Fruit fly (Drosophila melanogaster) whole organism, embryonic: ENCODE results near the gene fz3.

Source experiments
- Antp ChIP-seq: fragments of 200-800 bp; sonication (Bioruptor generic); optimal IDR thresholded peaks from 3 replicates; lab custom pipeline; 2016; ENCODE audit warnings: missing biosample characterization, missing genetic modification characterization
- BtbVII ChIP-seq: fragments of 200-800 bp; sonication (Bioruptor generic); optimal IDR thresholded peaks from 3 replicates; lab custom pipeline; 2017; ENCODE audit warnings: missing biosample characterization, mild to moderate bottlenecking, missing genetic modification characterization
- C15 ChIP-seq: fragments of 200-800 bp; sonication (Bioruptor generic); IDR thresholded peaks from 3 replicates; pipeline ENCODE4 v1.3.6; 2022; ENCODE audit warnings: missing biosample characterization, missing genetic modification characterization
- CG10267 ChIP-seq: fragments of 200-800 bp; sonication (Bioruptor generic); optimal IDR thresholded peaks from 2 replicates; lab custom pipeline; 2018; ENCODE audit warnings: missing biosample characterization, mild to moderate bottlenecking, missing genetic modification characterization, moderate library complexity
- CG11456 ChIP-seq: fragments of 200-800 bp; sonication (Bioruptor generic); IDR thresholded peaks from 3 replicates; pipeline ENCODE4 v1.3.6; 2022; ENCODE audit warnings: missing biosample characterization, missing genetic modification characterization
- CG12659 ChIP-seq: fragments of 200-800 bp; sonication (Bioruptor generic); optimal IDR thresholded peaks from 3 replicates; lab custom pipeline; 2017; ENCODE audit warnings: mild to moderate bottlenecking, missing biosample characterization, missing genetic modification reagents, missing genetic modification characterization
- CG12744 ChIP-seq: fragments of 200-800 bp; sonication (Bioruptor generic); optimal IDR thresholded peaks from 2 replicates; lab custom pipeline; 2016; ENCODE audit warnings: missing biosample characterization, missing genetic modification characterization
- CG14965 ChIP-seq: fragments of 200-800 bp; sonication (Bioruptor generic); optimal IDR thresholded peaks from 2 replicates; lab custom pipeline; 2016; ENCODE audit warnings: missing biosample characterization, missing genetic modification characterization, borderline replicate concordance
- CG15601 ChIP-seq: fragments of 200-800 bp; sonication (Bioruptor generic); optimal IDR thresholded peaks from 3 replicates; lab custom pipeline; 2019; ENCODE audit warnings: missing biosample characterization, mild to moderate bottlenecking, missing genetic modification characterization, moderate library complexity
- CG16863 ChIP-seq: fragments of 200-800 bp; sonication (Bioruptor generic); optimal IDR thresholded peaks from 3 replicates; lab custom pipeline; 2016; ENCODE audit warnings: missing biosample characterization, missing genetic modification characterization
- CG2116 ChIP-seq: fragments of 200-800 bp; sonication (Bioruptor generic); optimal IDR thresholded peaks from 3 replicates; lab custom pipeline; 2018; ENCODE audit warnings: missing biosample characterization, mild to moderate bottlenecking, missing genetic modification characterization
- CG2199 ChIP-seq: fragments of 200-800 bp; sonication (Bioruptor generic); IDR thresholded peaks from 3 replicates; pipeline ENCODE4 v1.3.6; 2022; ENCODE audit warnings: missing biosample characterization, missing genetic modification characterization
- CG30020 ChIP-seq: fragments of 200-800 bp; optimal IDR thresholded peaks from 2 replicates; lab custom pipeline; 2019; ENCODE audit warnings: missing biosample characterization, mild to moderate bottlenecking, missing genetic modification characterization, moderate library complexity
- CG32532 ChIP-seq: fragments of 200-800 bp; sonication (Bioruptor generic); IDR thresholded peaks from 2 replicates; pipeline ENCODE4 v1.3.6; 2022; ENCODE audit warnings: missing biosample characterization, missing genetic modification characterization
- CG34376 ChIP-seq: fragments of 200-800 bp; sonication (Bioruptor generic); optimal IDR thresholded peaks from 2 replicates; lab custom pipeline; 2018; ENCODE audit warnings: missing biosample characterization, mild to moderate bottlenecking, missing genetic modification characterization
- CG4707 ChIP-seq: fragments of 200-800 bp; sonication (Bioruptor generic); optimal IDR thresholded peaks from 2 replicates; lab custom pipeline; 2018; ENCODE audit warnings: missing biosample characterization, mild to moderate bottlenecking, missing genetic modification characterization, moderate library complexity
- CG6813 ChIP-seq: fragments of 200-800 bp; sonication (Bioruptor generic); optimal IDR thresholded peaks from 2 replicates; lab custom pipeline; 2017; ENCODE audit warnings: missing biosample characterization, missing genetic modification characterization, mild to moderate bottlenecking, moderate library complexity, missing genetic modification reagents
- CG7745 ChIP-seq: fragments of 200-800 bp; sonication (Bioruptor generic); optimal IDR thresholded peaks from 2 replicates; lab custom pipeline; 2018; ENCODE audit warnings: missing biosample characterization, mild to moderate bottlenecking, missing genetic modification characterization, moderate library complexity
- CG8290 ChIP-seq, 3 experiments: fragments of 200-800 bp; sonication (Bioruptor generic); optimal IDR thresholded peaks; 2 replicates each; lab custom pipeline; 2016 to 2019; ENCODE audit warnings: missing biosample characterization in 3 of 3, missing genetic modification characterization in 3 of 3, mild to moderate bottlenecking in 2 of 3, moderate library complexity in 1 of 3
- CG9797 ChIP-seq: fragments of 200-800 bp; sonication (Bioruptor generic); optimal IDR thresholded peaks from 3 replicates; lab custom pipeline; 2018; ENCODE audit warnings: missing biosample characterization, mild to moderate bottlenecking, missing genetic modification characterization
- Deaf1 ChIP-seq: fragments of 200-800 bp; optimal IDR thresholded peaks from 3 replicates; lab custom pipeline; 2019; ENCODE audit warnings: missing biosample characterization, mild to moderate bottlenecking, missing genetic modification characterization, moderate library complexity
- Dll ChIP-seq: fragments of 200-800 bp; sonication (Bioruptor generic); IDR thresholded peaks from 4 replicates; pipeline ENCODE4 v1.3.6; 2022; ENCODE audit warnings: missing biosample characterization, missing genetic modification characterization; ENCODE audit not compliant: partially characterized antibody
- Dp ChIP-seq: fragments of 200-800 bp; sonication (Bioruptor generic); optimal IDR thresholded peaks from 2 replicates; lab custom pipeline; 2018; ENCODE audit warnings: missing biosample characterization, mild to moderate bottlenecking, missing genetic modification characterization, moderate library complexity
- ERR ChIP-seq: fragments of 200-800 bp; sonication (Bioruptor generic); optimal IDR thresholded peaks from 2 replicates; lab custom pipeline; 2016; ENCODE audit warnings: missing biosample characterization, missing genetic modification characterization
- H15 ChIP-seq: fragments of 200-800 bp; sonication (Bioruptor generic); IDR thresholded peaks from 3 replicates; pipeline ENCODE4 v1.3.6; 2022; ENCODE audit warnings: missing biosample characterization, missing genetic modification characterization
- HLH3B ChIP-seq: fragments of 200-800 bp; sonication (Bioruptor generic); IDR thresholded peaks from 2 replicates; pipeline ENCODE4 v1.3.6; 2022; ENCODE audit warnings: missing biosample characterization, missing genetic modification characterization
- Hmr ChIP-seq: fragments of 200-800 bp; sonication (Bioruptor generic); optimal IDR thresholded peaks from 3 replicates; lab custom pipeline; 2017; ENCODE audit warnings: mild to moderate bottlenecking, missing biosample characterization, missing genetic modification reagents, missing genetic modification characterization
- Med ChIP-seq: fragments of 200-800 bp; sonication (Bioruptor generic); peaks from one replicate; lab custom pipeline; 2016; ENCODE audit warnings: missing biosample characterization, missing genetic modification characterization, mild to moderate bottlenecking, inconsistent platforms, moderate library complexity
- NK7.1 ChIP-seq: fragments of 200-800 bp; sonication (Bioruptor generic); optimal IDR thresholded peaks from 3 replicates; lab custom pipeline; 2016; ENCODE audit warnings: missing biosample characterization, missing genetic modification characterization
- Oaz ChIP-seq: fragments of 200-800 bp; sonication (Bioruptor generic); IDR thresholded peaks from 2 replicates; pipeline ENCODE4 v1.3.6; 2022; ENCODE audit warnings: missing biosample characterization, missing genetic modification characterization
- Opbp ChIP-seq: fragments of 200-800 bp; sonication (Bioruptor generic); IDR thresholded peaks from 3 replicates; pipeline ENCODE4 v1.3.6; 2022; ENCODE audit warnings: missing biosample characterization, missing genetic modification characterization; ENCODE audit not compliant: partially characterized antibody
- Six4 ChIP-seq: fragments of 200-800 bp; sonication (Bioruptor generic); optimal IDR thresholded peaks from 2 replicates; lab custom pipeline; 2016; ENCODE audit warnings: missing biosample characterization, missing genetic modification characterization
- Sry-β ChIP-seq: fragments of 200-800 bp; sonication (Bioruptor generic); optimal IDR thresholded peaks from 2 replicates; lab custom pipeline; 2018; ENCODE audit warnings: missing biosample characterization, mild to moderate bottlenecking, missing genetic modification characterization, moderate library complexity
- Taf1 ChIP-seq: fragments of 200-800 bp; sonication (Bioruptor generic); IDR thresholded peaks from 2 replicates; pipeline ENCODE4 v1.3.6; 2022; ENCODE audit warnings: missing biosample characterization, missing genetic modification characterization
- Tbp ChIP-seq: fragments of >200 bp; optimal IDR thresholded peaks from 2 replicates; lab custom pipeline; 2018; ENCODE audit warnings: missing biosample characterization, missing genetic modification characterization
- YL-1 ChIP-seq: fragments of 200-800 bp; sonication (Bioruptor generic); optimal IDR thresholded peaks from 3 replicates; lab custom pipeline; 2017; ENCODE audit warnings: missing biosample characterization, mild to moderate bottlenecking, missing genetic modification characterization
- ara ChIP-seq: fragments of 200-800 bp; sonication (Bioruptor generic); IDR thresholded peaks from 2 replicates; pipeline ENCODE4 v1.3.6; 2022; ENCODE audit warnings: missing biosample characterization, missing genetic modification characterization
- chm ChIP-seq: fragments of 200-800 bp; sonication (Bioruptor generic); IDR thresholded peaks from 2 replicates; pipeline ENCODE4 v1.3.6; 2022; ENCODE audit warnings: missing biosample characterization, missing genetic modification characterization
- ci ChIP-seq: fragments of 200-800 bp; sonication (Bioruptor generic); IDR thresholded peaks from 3 replicates; pipeline ENCODE4 v1.3.6; 2022; ENCODE audit warnings: missing biosample characterization, missing genetic modification characterization
- en ChIP-seq: fragments of 200-800 bp; sonication (Bioruptor generic); optimal IDR thresholded peaks from 2 replicates; lab custom pipeline; 2016; ENCODE audit warnings: missing biosample characterization, missing genetic modification characterization
- fru ChIP-seq: fragments of >200 bp; optimal IDR thresholded peaks from 2 replicates; lab custom pipeline; 2017
- nom ChIP-seq: fragments of 200-800 bp; sonication (Bioruptor generic); optimal IDR thresholded peaks from 2 replicates; lab custom pipeline; 2017; ENCODE audit warnings: missing biosample characterization, missing genetic modification characterization, mild to moderate bottlenecking, moderate library complexity, missing genetic modification reagents
- oc ChIP-seq: fragments of 200-800 bp; sonication (Bioruptor generic); optimal IDR thresholded peaks from 2 replicates; lab custom pipeline; 2018; ENCODE audit warnings: missing biosample characterization, mild to moderate bottlenecking, missing genetic modification characterization, moderate library complexity
- org-1 ChIP-seq: fragments of 200-800 bp; sonication (Bioruptor generic); optimal IDR thresholded peaks from 2 replicates; lab custom pipeline; 2017; ENCODE audit warnings: missing biosample characterization, missing genetic modification characterization
- peb ChIP-seq: fragments of 200-800 bp; sonication (Bioruptor generic); IDR thresholded peaks from 2 replicates; pipeline ENCODE4 v1.3.6; 2022; ENCODE audit warnings: missing biosample characterization, missing genetic modification characterization
- prd ChIP-seq, 3 experiments: fragments of >200 bp in 2 of 3; fragments of 200-800 bp in 1 of 3; sonication (Bioruptor generic) in 1 of 3; optimal IDR thresholded peaks in 2 of 3; IDR thresholded peaks in 1 of 3; 2 replicates in 2 of 3; 3 replicates in 1 of 3; pipeline versions ENCODE4 v1.3.6 to Lab custom; 2017 to 2022; ENCODE audit warnings: missing biosample characterization in 1 of 3, missing genetic modification characterization in 1 of 3
- pzg ChIP-seq: fragments of 200-800 bp; sonication (Bioruptor generic); optimal IDR thresholded peaks from 3 replicates; lab custom pipeline; 2018; ENCODE audit warnings: missing biosample characterization, mild to moderate bottlenecking, missing genetic modification characterization, moderate library complexity
- sd ChIP-seq: fragments of 200-800 bp; sonication (Bioruptor generic); optimal IDR thresholded peaks from 3 replicates; lab custom pipeline; 2018; ENCODE audit warnings: missing biosample characterization, mild to moderate bottlenecking, missing genetic modification characterization, moderate library complexity
- unpg ChIP-seq: fragments of 200-800 bp; sonication (Bioruptor generic); optimal IDR thresholded peaks from 3 replicates; lab custom pipeline; 2018; ENCODE audit warnings: missing biosample characterization, mild to moderate bottlenecking, missing genetic modification characterization, moderate library complexity
- zen ChIP-seq: fragments of 200-800 bp; sonication (Bioruptor generic); optimal IDR thresholded peaks from 3 replicates; lab custom pipeline; 2018; ENCODE audit warnings: missing biosample characterization, mild to moderate bottlenecking, missing genetic modification characterization, moderate library complexity

fz3 gene

dm6 chrX:805907-806306 lies 36.2 kb downstream of the fz3 start, which contains the start of gene Sec22 (continued):
- TF ChIP-seq Tbp (GFP tag; lab: Kevin White, UChicago) = no peak
- TF ChIP-seq CG32532 (GFP tag; lab: Robert Waterston, UW) = no peak
- TF ChIP-seq Antp (GFP tag; lab: Kevin White, UChicago) = no peak
- TF ChIP-seq Dll (GFP tag; lab: Robert Waterston, UW) = 0 out of 4 replicates have a peak, but pooled peaks have one; percentile 30
- TF ChIP-seq unpg = peak; percentile 15
- no peak for TF ChIP-seq peb (GFP tag; lab: Robert Waterston, UW)
- no peak for TF ChIP-seq H15
- TF ChIP-seq HLH3B (GFP tag; lab: Robert Waterston, UW) = no peak
- TF ChIP-seq CG8290 (GFP tag; optimal IDR thresholded peaks at IDR 0.05; lab: Kevin White, UChicago) = no peak
- TF ChIP-seq CG8290 (tag; optimal IDR thresholded peaks at IDR 0.05; lab: Kevin White, UChicago) = peak in 1 of 2 experiments; percentile 46
- TF ChIP-seq en (GFP tag; lab: Kevin White, UChicago) = no peak
- TF ChIP-seq nom (GFP tag; lab: Kevin White, UChicago) = peak; percentile 1
- TF ChIP-seq Med (GFP tag; lab: Kevin White, UChicago) = peak; percentile 80
- no peak for TF ChIP-seq org-1 (GFP tag; lab: Kevin White, UChicago)
- TF ChIP-seq ci (GFP tag; lab: Robert Waterston, UW) = peak; percentile 31; the same call in 1 of the 3 replicates
- TF ChIP-seq Six4 (GFP tag; lab: Kevin White, UChicago) = no peak
- TF ChIP-seq Sry-β (GFP tag; lab: Kevin White, UChicago) = no peak
- TF ChIP-seq prd (optimal IDR thresholded peaks at IDR 0.05; lab: Kevin White, UChicago) = no peak
- no peak for TF ChIP-seq prd (GFP tag; IDR thresholded peaks at IDR 0.05; lab: Robert Waterston, UW)
- TF ChIP-seq CG15601 (tag; lab: Kevin White, UChicago) = peak; percentile 18
- TF ChIP-seq NK7.1 (GFP tag; lab: Kevin White, UChicago) = no peak
- peak; percentile 30 for TF ChIP-seq CG6813 (GFP tag; lab: Kevin White, UChicago)
- no peak for TF ChIP-seq ERR (GFP tag; lab: Kevin White, UChicago)
- peak; percentile 21 for TF ChIP-seq CG30020 (tag; lab: Kevin White, UChicago)
- peak; percentile 51 for TF ChIP-seq YL-1
- TF ChIP-seq CG2116 (GFP tag; lab: Kevin White, UChicago) = peak; percentile 37
- peak; percentile 1 for TF ChIP-seq Deaf1 (tag; lab: Kevin White, UChicago)
- TF ChIP-seq CG11456 (GFP tag; lab: Robert Waterston, UW) = no peak
- TF ChIP-seq C15 (GFP tag; lab: Robert Waterston, UW) = no peak
- no peak for TF ChIP-seq oc (tag; lab: Kevin White, UChicago)
- TF ChIP-seq CG34376 (GFP tag; lab: Kevin White, UChicago) = no peak
- peak; percentile 27 for TF ChIP-seq CG10267
- 0 out of 3 replicates have a peak, but pooled peaks have one; percentile 24 for TF ChIP-seq Opbp (GFP tag; lab: Robert Waterston, UW)
- TF ChIP-seq Oaz = no peak
- TF ChIP-seq ara = no peak
- TF ChIP-seq zen = no peak
- no peak for TF ChIP-seq Taf1 (GFP tag; lab: Robert Waterston, UW)
- no peak for TF ChIP-seq CG2199
- TF ChIP-seq CG7745 (tag; lab: Kevin White, UChicago) = no peak
- TF ChIP-seq CG16863 (GFP tag; lab: Kevin White, UChicago) = no peak
- peak; percentile 30; the same call in 1 of the 2 replicates for TF ChIP-seq chm (GFP tag; lab: Robert Waterston, UW)
- TF ChIP-seq sd (tag; lab: Kevin White, UChicago) = no peak
- peak; percentile 59 for TF ChIP-seq pzg (GFP tag; lab: Kevin White, UChicago)
- peak; percentile 75 for TF ChIP-seq CG9797 (GFP tag; lab: Kevin White, UChicago)
- no peak for TF ChIP-seq Hmr (GFP tag; lab: Kevin White, UChicago)
- TF ChIP-seq BtbVII (GFP tag; lab: Kevin White, UChicago) = no peak
- TF ChIP-seq CG4707 (GFP tag; lab: Kevin White, UChicago) = no peak
- TF ChIP-seq CG12744 (GFP tag; lab: Kevin White, UChicago) = no peak
- TF ChIP-seq CG14965 (GFP tag; lab: Kevin White, UChicago) = no peak
- TF ChIP-seq fru (lab: Kevin White, UChicago) = no peak
- peak; percentile 46 for TF ChIP-seq CG12659 (GFP tag; lab: Kevin White, UChicago)
- TF ChIP-seq Dp (GFP tag; lab: Kevin White, UChicago) = peak; percentile 38
